Worm (Caenorhabditis elegans): ENCODE measurements around the gene C28F5.1.

C28F5.1 gene

ce11 chrII:7505005-7505404 is at the start of gene C28F5.1:
C28F5.1 (plus strand) TSS chrII:7505305.
- TF ChIP-seq unc-42 (tag; optimal IDR thresholded peaks at IDR 0.05) (no peak), fax-1 (tag; optimal IDR thresholded peaks at IDR 0.05) (no peak), dmd-4 (tag; optimal IDR thresholded peaks at IDR 0.05; ENCODE audit: borderline replicate concordance) (no peak), ttx-3 (tag; optimal IDR thresholded peaks at IDR 0.05) (no peak), nfya-1 (tag; optimal IDR thresholded peaks at IDR 0.05) (no peak), syd-9 (tag; optimal IDR thresholded peaks at IDR 0.05) (no peak), gmeb-2 (tag; optimal IDR thresholded peaks at IDR 0.05) (no peak), hlh-13 (GFP tag; optimal IDR thresholded peaks at IDR 0.05) (no peak), hlh-15 (tag; optimal IDR thresholded peaks at IDR 0.05) (no peak), Y22D7AL.16 (tag; optimal IDR thresholded peaks at IDR 0.05) (no peak), ref-2 (tag; optimal IDR thresholded peaks at IDR 0.05) (no peak), pag-3 (tag; optimal IDR thresholded peaks at IDR 0.05; ENCODE audit: borderline replicate concordance) (no peak), lin-11 (tag; optimal IDR thresholded peaks at IDR 0.05) (no peak), fkh-10 (GFP tag; optimal IDR thresholded peaks at IDR 0.05) (no peak), ahr-1 (tag; optimal IDR thresholded peaks at IDR 0.05) (no peak), ceh-9 (tag; optimal IDR thresholded peaks at IDR 0.05) (no peak), pax-1 (tag; optimal IDR thresholded peaks at IDR 0.05) (no peak), madf-2 (tag; optimal IDR thresholded peaks at IDR 0.05) (no peak)

DNA sequence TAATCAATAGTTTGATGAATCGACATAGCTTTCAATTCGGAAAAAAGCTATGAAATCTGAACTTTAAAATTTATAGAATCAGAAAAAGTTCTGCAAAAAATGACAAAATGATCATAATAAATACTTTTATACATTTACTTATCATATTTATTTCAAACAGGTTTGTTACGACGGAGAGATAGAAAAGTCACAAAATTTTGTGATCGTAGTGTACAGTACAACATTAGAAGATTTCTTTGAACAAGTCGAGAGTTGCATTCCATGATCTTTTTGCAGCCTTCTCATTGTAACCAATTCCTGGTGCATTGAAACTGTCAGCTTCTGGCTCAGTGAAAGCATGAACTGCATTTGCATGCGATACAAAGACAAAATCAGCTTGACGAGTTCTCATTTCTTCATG is 48.9 kb upstream of the C28F5.1 start, which contains the start of gene D1022.3:
Gene D1022.3 (minus strand): TSS at position 101 of the 400 bp plus-strand sequence.
- TF ChIP-seq pag-3 (tag; optimal IDR thresholded peaks at IDR 0.05; ENCODE audit: borderline replicate concordance) (no peak), ceh-30 (tag; optimal IDR thresholded peaks at IDR 0.05) (no peak), ceh-24 (tag; optimal IDR thresholded peaks at IDR 0.05) (no peak), ceh-9 (tag; optimal IDR thresholded peaks at IDR 0.05) (no peak), che-1 (tag; optimal IDR thresholded peaks at IDR 0.05) (no peak), sox-2 (GFP tag; IDR thresholded peaks at IDR 0.05) (no peak), tbx-7 (tag; optimal IDR thresholded peaks at IDR 0.05) (no peak), ama-1 (optimal IDR thresholded peaks at IDR 0.05) (no peak), fkh-10 (GFP tag; optimal IDR thresholded peaks at IDR 0.05) (no peak), ceh-48 (tag; optimal IDR thresholded peaks at IDR 0.05) (no peak), lim-6 (tag; optimal IDR thresholded peaks at IDR 0.05) (no peak), ceh-31 (tag; optimal IDR thresholded peaks at IDR 0.05) (no peak), pax-1 (tag; optimal IDR thresholded peaks at IDR 0.05) (no peak), dve-1 (tag; optimal IDR thresholded peaks at IDR 0.05) (no peak), fax-1 (tag; optimal IDR thresholded peaks at IDR 0.05) (no peak), pha-2 (tag; optimal IDR thresholded peaks at IDR 0.05) (no peak)

- TF ChIP-seq mec-3 (tag; optimal IDR thresholded peaks at IDR 0.05; ENCODE audit: borderline replicate concordance) (no peak), unc-86 (tag; optimal IDR thresholded peaks at IDR 0.05) (no peak), ttx-3 (tag; optimal IDR thresholded peaks at IDR 0.05) (no peak), lim-6 (tag; optimal IDR thresholded peaks at IDR 0.05) (no peak), ceh-30 (tag; optimal IDR thresholded peaks at IDR 0.05) (no peak), rnt-1 (tag; optimal IDR thresholded peaks at IDR 0.05) (no peak), ceh-14 (tag; optimal IDR thresholded peaks at IDR 0.05) (no peak), T23F11.4 (GFP tag; optimal IDR thresholded peaks at IDR 0.05) (no peak), ceh-34 (tag; optimal IDR thresholded peaks at IDR 0.05) (no peak), K09A11.1 (tag; optimal IDR thresholded peaks at IDR 0.05; ENCODE audit: insufficient read depth) (no peak), C38D4.7 (GFP tag; optimal IDR thresholded peaks at IDR 0.05) (no peak), hlh-15 (tag; optimal IDR thresholded peaks at IDR 0.05) (no peak), F13H6.1 (tag; optimal IDR thresholded peaks at IDR 0.05) (no peak), unc-42 (tag; optimal IDR thresholded peaks at IDR 0.05) (no peak), unc-3 (GFP tag; conservative IDR thresholded peaks at IDR 0.05) (no peak), unc-3 (tag; optimal IDR thresholded peaks at IDR 0.05) (no peak), pat-9 (tag; optimal IDR thresholded peaks at IDR 0.05) (no peak), ceh-31 (tag; optimal IDR thresholded peaks at IDR 0.05) (no peak)
These were observed 47.9 kb upstream of the C28F5.1 start, which contains the start of gene D1022.4 for ce11 chrII:7457210-7457609. D1022.4 (minus strand) TSS chrII:7457292.
